Fruit fly (Drosophila melanogaster): ENCODE measurements around the gene Usp47.

Usp47 gene

dm6 chr3L:5770817-5771425 lies 18.1 kb downstream of the Usp47 start (continued):
- TF ChIP-seq CG13775 (GFP tag; optimal IDR thresholded peaks at IDR 0.05) (peak; percentile 75), CG11560 (tag; IDR thresholded peaks at IDR 0.05) (peak; percentile 48; the same call in 1 of the 3 replicates), unc-4 (GFP tag; IDR thresholded peaks at IDR 0.05; ENCODE audit: partially characterized antibody) (peak; percentile 17; the same call in 1 of the 2 replicates), tin (GFP tag; optimal IDR thresholded peaks at IDR 0.05) (peak; percentile 75), pnt (GFP tag; optimal IDR thresholded peaks at IDR 0.05) (peak; percentile 80), gem (tag; optimal IDR thresholded peaks at IDR 0.05) (peak; percentile 90), Drgx (GFP tag; IDR thresholded peaks at IDR 0.05) (peak; percentile 77; the same call in 1 of the 2 replicates), sens-2 (GFP tag; IDR thresholded peaks at IDR 0.05) (0 out of 2 replicates have a peak, but pooled peaks have one; percentile 29), Kr (GFP tag; optimal IDR thresholded peaks at IDR 0.05) (no peak), Adf1 (GFP tag; IDR thresholded peaks at IDR 0.05) (peak; percentile 77), Deaf1 (tag; optimal IDR thresholded peaks at IDR 0.05) (peak; percentile 59), stc (GFP tag; IDR thresholded peaks at IDR 0.05) (peak; percentile 46; the same call in 1 of the 2 replicates), nom (GFP tag; optimal IDR thresholded peaks at IDR 0.05) (peak; percentile 58), Meics (GFP tag; optimal IDR thresholded peaks at IDR 0.05) (peak; percentile 89), CG10959 (GFP tag; IDR thresholded peaks at IDR 0.05) (no peak), CTCF (GFP tag; optimal IDR thresholded peaks at IDR 0.05) (peak; percentile 26), bowl (GFP tag; IDR thresholded peaks at IDR 0.05) (no peak), MESR4 (GFP tag; optimal IDR thresholded peaks at IDR 0.05) (peak; percentile 16), fd3F (GFP tag; optimal IDR thresholded peaks at IDR 0.05) (peak; percentile 80), NfI (GFP tag; optimal IDR thresholded peaks at IDR 0.05) (peak; percentile 90), Dp (GFP tag; optimal IDR thresholded peaks at IDR 0.05) (peak; percentile 44), pum (GFP tag; optimal IDR thresholded peaks at IDR 0.05) (peak; percentile 79), trem (tag; optimal IDR thresholded peaks at IDR 0.05) (peak; percentile 64), E2f2 (GFP tag; IDR thresholded peaks at IDR 0.05) (peak; percentile 41; the same call in 1 of the 2 replicates), CG3838 (GFP tag; optimal IDR thresholded peaks at IDR 0.05) (no peak), CG7839 (tag; optimal IDR thresholded peaks at IDR 0.05) (peak; percentile 84), gt (GFP tag; IDR thresholded peaks at IDR 0.05) (no peak), CG10462 (GFP tag; optimal IDR thresholded peaks at IDR 0.05) (peak; percentile 79), org-1 (GFP tag; optimal IDR thresholded peaks at IDR 0.05) (peak; percentile 90), NFAT (GFP tag; IDR thresholded peaks at IDR 0.05) (peak; percentile 46; the same call in 1 of the 2 replicates), HLH4C (GFP tag; IDR thresholded peaks at IDR 0.05; ENCODE audit: partially characterized antibody) (peak; percentile 50; the same call in 2 of the 3 replicates), CG31388 (GFP tag; optimal IDR thresholded peaks at IDR 0.05) (peak; percentile 64), abd-A (tag; optimal IDR thresholded peaks at IDR 0.05) (no peak), CG6175 (GFP tag; IDR thresholded peaks at IDR 0.05) (no peak; the same call in 2 of the 3 replicates), HHEX (GFP tag; optimal IDR thresholded peaks at IDR 0.05) (peak; percentile 80), CG3995 (GFP tag; optimal IDR thresholded peaks at IDR 0.05) (peak; percentile 50), CG4707 (GFP tag; optimal IDR thresholded peaks at IDR 0.05) (peak; percentile 49), Atf3 (GFP tag; optimal IDR thresholded peaks at IDR 0.05) (peak; percentile 50), Doc3 (GFP tag; IDR thresholded peaks at IDR 0.05; ENCODE audit: partially characterized antibody) (no peak), corto (GFP tag; optimal IDR thresholded peaks at IDR 0.05) (peak; percentile 65), hth (optimal IDR thresholded peaks at IDR 0.05) (no peak), otp (GFP tag; IDR thresholded peaks at IDR 0.05) (peak; percentile 6; the same call in 1 of the 3 replicates), CG2129 (GFP tag; IDR thresholded peaks at IDR 0.05; ENCODE audit: partially characterized antibody) (no peak), klu (GFP tag; IDR thresholded peaks at IDR 0.05) (peak; percentile 69), Poxn (GFP tag; IDR thresholded peaks at IDR 0.05) (no peak; the same call in 1 of the 2 replicates), chif (GFP tag; optimal IDR thresholded peaks at IDR 0.05) (peak; percentile 72 to 81), sd (tag; optimal IDR thresholded peaks at IDR 0.05) (peak; percentile 63), CG11504 (tag; optimal IDR thresholded peaks at IDR 0.05) (no peak), pita (GFP tag; optimal IDR thresholded peaks at IDR 0.05) (no peak), Lhr (GFP tag; optimal IDR thresholded peaks at IDR 0.05) (peak; percentile 55)

All from whole organism, embryonic.